Fruit fly (Drosophila melanogaster) whole organism, adult: ENCODE data around the gene Gss2.

Experiments used
- CG11617 ChIP-seq: fragments of 200-800 bp; sonication (Bioruptor generic); optimal IDR thresholded peaks from 2 replicates; lab custom pipeline; 2017; ENCODE audit warnings: mild to moderate bottlenecking, missing biosample characterization, missing genetic modification reagents, missing genetic modification characterization
- CG12768 ChIP-seq: fragments of 200-800 bp; sonication (Bioruptor generic); optimal IDR thresholded peaks from 2 replicates; lab custom pipeline; 2017; ENCODE audit warnings: missing biosample characterization, missing genetic modification characterization, mild to moderate bottlenecking, moderate library complexity, missing genetic modification reagents
- CG14711 ChIP-seq: fragments of 200-800 bp; sonication (Bioruptor generic); optimal IDR thresholded peaks from 2 replicates; lab custom pipeline; 2018; ENCODE audit warnings: missing biosample characterization, mild to moderate bottlenecking, missing genetic modification characterization, moderate library complexity
- CG1620 ChIP-seq: fragments of 200-800 bp; sonication (Bioruptor generic); optimal IDR thresholded peaks from 2 replicates; lab custom pipeline; 2016; ENCODE audit warnings: missing biosample characterization, missing genetic modification characterization
- CG33017 ChIP-seq: fragments of 200-800 bp; sonication (Bioruptor generic); optimal IDR thresholded peaks from 2 replicates; lab custom pipeline; 2018; ENCODE audit warnings: missing biosample characterization, mild to moderate bottlenecking, missing genetic modification characterization, moderate library complexity
- CG5204 ChIP-seq: fragments of 200-800 bp; sonication (Bioruptor generic); optimal IDR thresholded peaks from 2 replicates; lab custom pipeline; 2016; ENCODE audit warnings: missing biosample characterization, missing genetic modification characterization
- CG7045 ChIP-seq: fragments of 200-800 bp; sonication (Bioruptor generic); optimal IDR thresholded peaks from 2 replicates; lab custom pipeline; 2017; ENCODE audit warnings: missing biosample characterization, mild to moderate bottlenecking, missing genetic modification characterization
- CG7101 ChIP-seq: fragments of 200-800 bp; sonication (Bioruptor generic); optimal IDR thresholded peaks from 2 replicates; lab custom pipeline; 2018; ENCODE audit warnings: missing biosample characterization, mild to moderate bottlenecking, missing genetic modification characterization, moderate library complexity
- Clk ChIP-seq: fragments of 200-800 bp; sonication (Bioruptor generic); optimal IDR thresholded peaks from 2 replicates; lab custom pipeline; 2017; ENCODE audit warnings: missing biosample characterization, missing genetic modification characterization
- Crg-1 ChIP-seq: fragments of 200-800 bp; sonication (Bioruptor generic); optimal IDR thresholded peaks from 2 replicates; lab custom pipeline; 2016; ENCODE audit warnings: missing biosample characterization, missing genetic modification characterization
- Hr96 ChIP-seq: fragments of 200-800 bp; sonication (Bioruptor generic); optimal IDR thresholded peaks from 2 replicates; lab custom pipeline; 2016; ENCODE audit warnings: missing biosample characterization, missing genetic modification characterization
- Mnt ChIP-seq: fragments of 200-800 bp; sonication (Bioruptor generic); optimal IDR thresholded peaks from 2 replicates; lab custom pipeline; 2016; ENCODE audit warnings: missing biosample characterization, mild to moderate bottlenecking, missing genetic modification characterization
- bab1 ChIP-seq: fragments of 200-800 bp; sonication (Bioruptor generic); optimal IDR thresholded peaks from 3 replicates; lab custom pipeline; 2019; ENCODE audit warnings: missing biosample characterization, mild to moderate bottlenecking, missing genetic modification characterization, moderate library complexity
- cic ChIP-seq: fragments of 200-800 bp; sonication (Bioruptor generic); optimal IDR thresholded peaks from 2 replicates; lab custom pipeline; 2017; ENCODE audit warnings: missing biosample characterization, mild to moderate bottlenecking, missing genetic modification characterization, moderate library complexity
- cnc ChIP-seq, 2 experiments: fragments of >200 bp; optimal IDR thresholded peaks; 2 replicates each; lab custom pipeline; 2017
- kay ChIP-seq: fragments of 200-800 bp; sonication (Bioruptor generic); peaks from one replicate; lab custom pipeline; 2016; ENCODE audit warnings: missing biosample characterization, missing genetic modification characterization, borderline replicate concordance
- ovo ChIP-seq: fragments of 200-800 bp; sonication (Bioruptor generic); optimal IDR thresholded peaks from 2 replicates; lab custom pipeline; 2016; ENCODE audit warnings: missing biosample characterization, missing genetic modification characterization
- pad ChIP-seq: fragments of 200-800 bp; sonication (Bioruptor generic); optimal IDR thresholded peaks from 3 replicates; lab custom pipeline; 2017; ENCODE audit warnings: missing biosample characterization, missing genetic modification characterization, mild to moderate bottlenecking, moderate library complexity, missing genetic modification reagents
- tj ChIP-seq: fragments of 200-800 bp; sonication (Bioruptor generic); optimal IDR thresholded peaks from 3 replicates; lab custom pipeline; 2017; ENCODE audit warnings: missing biosample characterization, mild to moderate bottlenecking, missing genetic modification characterization, moderate library complexity
- toe ChIP-seq: fragments of 200-800 bp; sonication (Bioruptor generic); optimal IDR thresholded peaks from 2 replicates; lab custom pipeline; 2016; ENCODE audit warnings: missing biosample characterization, missing genetic modification characterization

Gss2 gene

DNA sequence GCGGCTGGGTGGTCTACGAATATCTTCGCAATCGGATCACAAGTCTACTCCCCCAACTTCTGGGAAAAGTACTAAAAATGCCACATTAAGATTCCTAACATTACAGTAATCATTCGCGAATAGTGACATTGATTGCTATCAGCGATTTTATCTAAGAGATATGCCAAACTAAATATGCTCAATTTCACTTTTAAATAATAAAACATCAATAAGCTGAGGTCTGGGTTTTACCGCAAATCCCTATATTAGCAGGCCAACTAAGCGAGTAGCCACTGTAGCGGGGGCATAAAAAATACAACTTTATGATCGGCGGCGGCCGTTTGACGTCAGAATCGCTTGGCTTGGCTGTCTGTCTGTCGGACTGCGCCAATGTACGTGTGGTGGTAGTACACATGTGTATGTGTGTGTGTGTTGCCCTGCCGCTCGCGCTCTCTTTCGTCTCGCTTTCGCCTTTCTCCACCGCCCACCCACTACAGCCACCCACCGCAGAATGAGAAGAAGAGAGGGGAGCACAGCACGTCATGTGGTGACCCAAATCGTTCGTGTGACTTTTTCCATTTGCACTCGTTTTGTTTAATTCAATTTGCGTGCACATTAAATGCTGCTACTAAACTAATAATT, 19.1 kb upstream of the Gss2 start:
- TF ChIP-seq toe (GFP tag; lab: Kevin White, UChicago) (peak; percentile 90), CG5204 (GFP tag; lab: Kevin White, UChicago) (peak; percentile 90), Clk (GFP tag; lab: Kevin White, UChicago) (peak; percentile 80), CG11617 (peak; percentile 89), Hr96 (GFP tag; lab: Kevin White, UChicago) (peak; percentile 97), bab1 (GFP tag; lab: Kevin White, UChicago) (peak; percentile 87), cnc (optimal IDR thresholded peaks at IDR 0.05; lab: Kevin White, UChicago) (no peak), ovo (GFP tag; lab: Kevin White, UChicago) (peak; percentile 44), CG14711 (tag; lab: Kevin White, UChicago) (peak; percentile 91), Mnt (GFP tag; lab: Kevin White, UChicago) (peak; percentile 94), pad (GFP tag; lab: Kevin White, UChicago) (peak; percentile 84), kay (GFP tag; lab: Kevin White, UChicago) (peak; percentile 85), tj (peak; percentile 84), CG7101 (tag; lab: Kevin White, UChicago) (peak; percentile 98), CG7045 (GFP tag; lab: Kevin White, UChicago) (peak; percentile 90), CG33017 (tag; lab: Kevin White, UChicago) (peak; percentile 94), Crg-1 (GFP tag; lab: Kevin White, UChicago) (peak; percentile 94), CG12768 (GFP tag; lab: Kevin White, UChicago) (peak; percentile 90), cic (GFP tag; lab: Kevin White, UChicago) (peak; percentile 57), CG1620 (peak; percentile 89)

DNA sequence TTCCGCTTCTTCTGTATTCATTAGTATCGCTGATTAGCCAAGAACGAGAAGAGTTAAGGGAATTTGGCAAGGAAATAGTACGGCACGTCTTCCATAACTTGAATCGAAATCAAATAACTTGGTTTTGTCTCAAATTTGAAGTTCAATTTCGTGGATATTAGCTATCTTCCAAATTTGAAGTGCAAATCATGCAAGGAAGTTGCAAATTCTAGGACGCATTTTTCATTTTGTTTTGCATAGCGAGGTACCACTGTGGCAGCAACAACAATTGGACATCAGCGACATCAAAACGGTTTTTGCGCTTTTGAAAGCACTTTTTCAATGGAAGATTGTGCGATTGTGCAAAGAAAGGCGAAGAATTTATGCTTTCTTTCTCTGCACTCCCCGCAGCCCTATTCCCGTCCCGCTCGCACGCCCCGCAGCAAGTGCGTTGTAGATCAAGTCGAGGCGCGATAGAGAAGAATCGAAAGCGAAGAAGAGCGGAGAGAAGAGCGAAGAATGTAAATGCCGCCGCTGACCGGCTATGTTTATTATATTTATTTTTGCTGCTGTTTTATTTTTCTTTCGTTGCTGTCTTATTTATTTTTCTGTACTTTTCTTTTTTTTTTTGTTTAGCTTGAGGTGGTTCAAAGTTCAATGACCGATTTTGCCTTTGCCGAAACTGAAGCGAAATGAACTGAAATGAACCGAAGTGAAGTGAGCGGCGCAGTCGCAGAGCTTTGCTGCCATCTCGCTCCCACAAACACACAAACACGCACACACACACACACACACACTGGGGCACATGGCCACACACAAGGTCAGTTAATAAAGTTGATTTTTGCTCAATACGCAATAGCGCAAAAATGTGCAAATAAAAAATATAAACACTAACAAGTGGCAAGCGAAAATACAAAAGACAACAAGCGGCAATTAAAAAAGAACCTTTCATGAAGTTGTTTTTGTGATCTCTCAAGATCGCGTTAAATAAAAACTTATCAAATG, 18.1 kb upstream of the Gss2 start:
- TF ChIP-seq CG12768 (GFP tag; lab: Kevin White, UChicago) (no peak), toe (GFP tag; lab: Kevin White, UChicago) (no peak), CG7101 (tag; lab: Kevin White, UChicago) (peak; percentile 73), tj (peak; percentile 84), Crg-1 (GFP tag; lab: Kevin White, UChicago) (peak; percentile 24), Mnt (GFP tag; lab: Kevin White, UChicago) (peak; percentile 18), CG33017 (tag; lab: Kevin White, UChicago) (peak; percentile 40), Hr96 (GFP tag; lab: Kevin White, UChicago) (no peak), CG1620 (peak; percentile 33), cic (GFP tag; lab: Kevin White, UChicago) (no peak), kay (GFP tag; lab: Kevin White, UChicago) (peak; percentile 50), CG14711 (tag; lab: Kevin White, UChicago) (peak; percentile 69), bab1 (GFP tag; lab: Kevin White, UChicago) (peak; percentile 81), ovo (GFP tag; lab: Kevin White, UChicago) (peak; percentile 7), CG5204 (GFP tag; lab: Kevin White, UChicago) (peak; percentile 41), pad (GFP tag; lab: Kevin White, UChicago) (peak; percentile 45)

- TF ChIP-seq tj (no peak), ovo (GFP tag; lab: Kevin White, UChicago) (no peak), CG33017 (tag; lab: Kevin White, UChicago) (no peak), Hr96 (GFP tag; lab: Kevin White, UChicago) (no peak), CG12768 (GFP tag; lab: Kevin White, UChicago) (no peak), kay (GFP tag; lab: Kevin White, UChicago) (no peak), bab1 (GFP tag; lab: Kevin White, UChicago) (no peak), Mnt (GFP tag; lab: Kevin White, UChicago) (no peak)
These were observed 16.7 kb upstream of the Gss2 start for dm6 chrX:17882769-17883168.

- TF ChIP-seq Hr96 (GFP tag; lab: Kevin White, UChicago) (no peak), ovo (GFP tag; lab: Kevin White, UChicago) (no peak), Crg-1 (GFP tag; lab: Kevin White, UChicago) (no peak), kay (GFP tag; lab: Kevin White, UChicago) (no peak), cnc (optimal IDR thresholded peaks at IDR 0.05; lab: Kevin White, UChicago) (no peak), CG11617 (no peak), CG1620 (no peak), CG5204 (GFP tag; lab: Kevin White, UChicago) (no peak), pad (GFP tag; lab: Kevin White, UChicago) (no peak), CG12768 (GFP tag; lab: Kevin White, UChicago) (no peak), Clk (GFP tag; lab: Kevin White, UChicago) (no peak), Mnt (GFP tag; lab: Kevin White, UChicago) (no peak), cic (GFP tag; lab: Kevin White, UChicago) (no peak), CG7101 (tag; lab: Kevin White, UChicago) (no peak), toe (GFP tag; lab: Kevin White, UChicago) (no peak), CG33017 (tag; lab: Kevin White, UChicago) (no peak), bab1 (GFP tag; lab: Kevin White, UChicago) (no peak), CG7045 (GFP tag; lab: Kevin White, UChicago) (no peak), tj (no peak), CG14711 (tag; lab: Kevin White, UChicago) (no peak)
These were observed 16.1 kb upstream of the Gss2 start, which contains the start of gene CG12985 for dm6 chrX:17883418-17883817. TSS of gene CG12985 (plus strand) at chrX:17883718.
